Fruit fly (Drosophila melanogaster) whole organism, wandering third instar larva: Measurements from ENCODE around the gene Nepl17.

Experiments used
- Abd-B ChIP-seq: fragments of >200 bp; optimal IDR thresholded peaks from 2 replicates; lab custom pipeline; 2017; ENCODE audit warnings: missing biosample characterization, missing genetic modification characterization
- CG32264 ChIP-seq: fragments of 200-800 bp; sonication (Bioruptor generic); optimal IDR thresholded peaks from 2 replicates; lab custom pipeline; 2016; ENCODE audit warnings: missing biosample characterization, missing genetic modification characterization
- CG9705 ChIP-seq: fragments of 200-800 bp; sonication (Bioruptor generic); optimal IDR thresholded peaks from 2 replicates; lab custom pipeline; 2018; ENCODE audit warnings: missing biosample characterization, mild to moderate bottlenecking, missing genetic modification characterization
- CrebA ChIP-seq: fragments of 200-800 bp; sonication (Bioruptor generic); optimal IDR thresholded peaks from 2 replicates; lab custom pipeline; 2016; ENCODE audit warnings: missing biosample characterization, mild to moderate bottlenecking, missing genetic modification characterization, borderline replicate concordance
- Dif ChIP-seq: fragments of 200-275, 200-300 bp; sonication (Bioruptor generic); optimal IDR thresholded peaks from 2 replicates; lab custom pipeline; 2018; ENCODE audit warnings: missing biosample characterization, missing genetic modification characterization; ENCODE audit not compliant: partially characterized antibody
- GATAd ChIP-seq: sonication (Bioruptor generic); optimal IDR thresholded peaks from 2 replicates; lab custom pipeline; 2016; ENCODE audit warnings: missing biosample characterization, missing genetic modification characterization
- HLH106 ChIP-seq: fragments of 200-800 bp; optimal IDR thresholded peaks from 3 replicates; lab custom pipeline; 2019; ENCODE audit warnings: missing biosample characterization, mild to moderate bottlenecking, missing genetic modification characterization, moderate library complexity
- Hnf4 ChIP-seq: fragments of 200-800 bp; sonication (Bioruptor generic); optimal IDR thresholded peaks from 2 replicates; lab custom pipeline; 2016; ENCODE audit warnings: missing biosample characterization, mild to moderate bottlenecking, missing genetic modification characterization
- Hr78 ChIP-seq: fragments of >200 bp; optimal IDR thresholded peaks from 2 replicates; lab custom pipeline; 2017; ENCODE audit warnings: missing biosample characterization, missing genetic modification characterization
- Hr83 ChIP-seq: fragments of 200-300 bp; sonication (Bioruptor generic); optimal IDR thresholded peaks from 2 replicates; lab custom pipeline; 2016; ENCODE audit warnings: missing biosample characterization, mild to moderate bottlenecking, missing genetic modification characterization, moderate library complexity; ENCODE audit not compliant: poor library complexity, severe bottlenecking
- Jra ChIP-seq: sonication (Bioruptor generic); optimal IDR thresholded peaks from 2 replicates; lab custom pipeline; 2016; ENCODE audit warnings: missing biosample characterization, missing genetic modification characterization
- Mio ChIP-seq: sonication (Bioruptor generic); optimal IDR thresholded peaks from 2 replicates; lab custom pipeline; 2016; ENCODE audit warnings: missing biosample characterization, missing genetic modification characterization
- Myc ChIP-seq: fragments of >200 bp; optimal IDR thresholded peaks from 2 replicates; lab custom pipeline; 2017
- N ChIP-seq: fragments of >200 bp; optimal IDR thresholded peaks from 2 replicates; lab custom pipeline; 2018; ENCODE audit warnings: missing biosample characterization, missing external identifiers, missing genetic modification characterization
- OdsH ChIP-seq: fragments of 200-800 bp; sonication (Bioruptor generic); optimal IDR thresholded peaks from 2 replicates; lab custom pipeline; 2016; ENCODE audit warnings: missing biosample characterization, mild to moderate bottlenecking, missing genetic modification characterization
- Rel ChIP-seq, 2 experiments: fragments of 200-800 bp; sonication (Bioruptor generic) in 1 of 2; optimal IDR thresholded peaks; 2 replicates in 1 of 2; 3 replicates in 1 of 2; lab custom pipeline; 2016 to 2019; ENCODE audit warnings: mild to moderate bottlenecking in 2 of 2, missing biosample characterization in 2 of 2, missing genetic modification characterization in 2 of 2, moderate library complexity in 1 of 2
- Sp1 ChIP-seq: fragments of 200-800 bp; sonication (Bioruptor generic); optimal IDR thresholded peaks from 3 replicates; lab custom pipeline; 2019; ENCODE audit warnings: missing biosample characterization, mild to moderate bottlenecking, missing genetic modification characterization, moderate library complexity
- Vsx2 ChIP-seq: fragments of 200-300, 225-300 bp; sonication (Bioruptor generic); optimal IDR thresholded peaks from 2 replicates; lab custom pipeline; 2018; ENCODE audit warnings: missing biosample characterization, missing genetic modification characterization; ENCODE audit not compliant: partially characterized antibody
- br ChIP-seq: fragments of 200-800 bp; sonication (Bioruptor generic); optimal IDR thresholded peaks from 2 replicates; lab custom pipeline; 2016; ENCODE audit warnings: missing biosample characterization, missing genetic modification characterization
- brk ChIP-seq: fragments of 200-800 bp; sonication (Bioruptor generic); optimal IDR thresholded peaks from 2 replicates; lab custom pipeline; 2016; ENCODE audit warnings: missing biosample characterization, mild to moderate bottlenecking, missing genetic modification characterization
- dl ChIP-seq, 2 experiments: fragments of 175-275, 200-275 bp in 1 of 2; fragments of 200-275 bp in 1 of 2; sonication (Bioruptor generic); optimal IDR thresholded peaks; lab custom pipeline; 2018; ENCODE audit warnings: mild to moderate bottlenecking in 2 of 2, missing biosample characterization in 2 of 2, missing genetic modification characterization in 2 of 2, moderate library complexity in 2 of 2; ENCODE audit not compliant: partially characterized antibody in 2 of 2, insufficient read depth in 1 of 2
- dmrt93B ChIP-seq: fragments of 200-800 bp; sonication (Bioruptor generic); optimal IDR thresholded peaks from 2 replicates; lab custom pipeline; 2018; ENCODE audit warnings: missing biosample characterization, mild to moderate bottlenecking, missing genetic modification characterization
- dsf ChIP-seq: sonication (Bioruptor generic); optimal IDR thresholded peaks from 2 replicates; lab custom pipeline; 2016; ENCODE audit warnings: missing biosample characterization, missing genetic modification characterization, borderline replicate concordance
- ey ChIP-seq: fragments of 200-800 bp; sonication (Bioruptor generic); optimal IDR thresholded peaks from 2 replicates; lab custom pipeline; 2016; ENCODE audit warnings: missing biosample characterization, missing genetic modification characterization
- foxo ChIP-seq, 2 experiments: fragments of 200-800 bp; sonication (Bioruptor generic); optimal IDR thresholded peaks; 2 replicates in 1 of 2; 3 replicates in 1 of 2; lab custom pipeline; 2016 to 2017; ENCODE audit warnings: missing biosample characterization in 2 of 2, missing genetic modification characterization in 2 of 2
- fru ChIP-seq: fragments of 200-800 bp; sonication (Bioruptor generic); optimal IDR thresholded peaks from 3 replicates; lab custom pipeline; 2016; ENCODE audit warnings: missing biosample characterization, mild to moderate bottlenecking, missing genetic modification characterization
- h ChIP-seq: fragments of 200-800 bp; sonication (Bioruptor generic); optimal IDR thresholded peaks from 3 replicates; lab custom pipeline; 2016; ENCODE audit warnings: missing biosample characterization, mild to moderate bottlenecking, missing genetic modification characterization
- jim ChIP-seq: fragments of 175-275, 200-325 bp; sonication (Bioruptor generic); optimal IDR thresholded peaks from 2 replicates; lab custom pipeline; 2016; ENCODE audit warnings: missing biosample characterization, mild to moderate bottlenecking, missing genetic modification characterization
- lola ChIP-seq: fragments of >200 bp; optimal IDR thresholded peaks from 2 replicates; lab custom pipeline; 2017; ENCODE audit warnings: missing biosample characterization, missing genetic modification characterization
- pan ChIP-seq: fragments of >200 bp; optimal IDR thresholded peaks from 2 replicates; lab custom pipeline; 2017
- psq ChIP-seq: fragments of 200-800 bp; sonication (Bioruptor generic); optimal IDR thresholded peaks from 3 replicates; lab custom pipeline; 2017; ENCODE audit warnings: missing biosample characterization, mild to moderate bottlenecking, missing genetic modification characterization, moderate library complexity
- rgr ChIP-seq: fragments of 200-800 bp; sonication (Bioruptor generic); optimal IDR thresholded peaks from 3 replicates; lab custom pipeline; 2016; ENCODE audit warnings: missing biosample characterization, mild to moderate bottlenecking, missing genetic modification characterization
- sage ChIP-seq: fragments of 200-800 bp; sonication (Bioruptor generic); optimal IDR thresholded peaks from 2 replicates; lab custom pipeline; 2016; ENCODE audit warnings: missing biosample characterization, mild to moderate bottlenecking, missing genetic modification characterization
- sv ChIP-seq: fragments of 200-800 bp; sonication (Bioruptor generic); optimal IDR thresholded peaks from 3 replicates; lab custom pipeline; 2016; ENCODE audit warnings: missing biosample characterization, missing genetic modification characterization
- tai ChIP-seq: sonication (Bioruptor generic); optimal IDR thresholded peaks from 2 replicates; lab custom pipeline; 2016; ENCODE audit warnings: missing biosample characterization, missing genetic modification characterization
- usp ChIP-seq: fragments of >200 bp; optimal IDR thresholded peaks from 2 replicates; lab custom pipeline; 2017; ENCODE audit warnings: missing biosample characterization, missing genetic modification characterization
- woc ChIP-seq: sonication (Bioruptor generic); optimal IDR thresholded peaks from 2 replicates; lab custom pipeline; 2016; ENCODE audit warnings: missing biosample characterization, mild to moderate bottlenecking, missing genetic modification characterization

The Nepl17 gene

dm6 chr3R:28844611-28845376, 27.9 kb upstream of the Nepl17 start, which contains the start of the genes Apc and spg:
Gene Apc, minus strand, starts transcription at chr3R:28844748.
Gene spg, plus strand, starts transcription at chr3R:28845270.
- TF ChIP-seq Vsx2 (GFP tag; lab: Kevin White, UChicago) = no peak
- no peak for TF ChIP-seq Jra (GFP tag; lab: Kevin White, UChicago)
- no peak for TF ChIP-seq dsf (GFP tag; lab: Kevin White, UChicago)
- no peak for TF ChIP-seq usp (GFP tag; lab: Kevin White, UChicago)
- TF ChIP-seq CG32264 (GFP tag; lab: Kevin White, UChicago) = no peak
- peak in 1 of 2 experiments; percentile 4 for TF ChIP-seq foxo (GFP tag; optimal IDR thresholded peaks at IDR 0.05; lab: Kevin White, UChicago)
- no peak for TF ChIP-seq CG9705
- no peak for TF ChIP-seq dl (GFP tag; optimal IDR thresholded peaks at IDR 0.05; lab: Kevin White, UChicago; ENCODE audit: insufficient read depth in 1 of 2, partially characterized antibody in 2 of 2)
- no peak for TF ChIP-seq dmrt93B (GFP tag; lab: Kevin White, UChicago)
- no peak for TF ChIP-seq Hr78 (GFP tag; lab: Kevin White, UChicago)
- peak; percentile 39 for TF ChIP-seq HLH106 (tag; lab: Kevin White, UChicago)
- TF ChIP-seq Sp1 (GFP tag; lab: Kevin White, UChicago) = peak; percentile 41
- TF ChIP-seq Mio (GFP tag; lab: Kevin White, UChicago) = no peak
- TF ChIP-seq br (GFP tag; lab: Kevin White, UChicago) = peak; percentile 50
- peak; percentile 25 for TF ChIP-seq rgr (GFP tag; lab: Kevin White, UChicago)
- no peak for TF ChIP-seq sv (GFP tag; lab: Kevin White, UChicago)
- TF ChIP-seq Myc = peak; percentile 77
- no peak for TF ChIP-seq CrebA (GFP tag; lab: Kevin White, UChicago)
- TF ChIP-seq GATAd (GFP tag; lab: Kevin White, UChicago) = no peak
- no peak for TF ChIP-seq tai (GFP tag; lab: Kevin White, UChicago)
- TF ChIP-seq OdsH = peak; percentile 47
- TF ChIP-seq ey (GFP tag; lab: Kevin White, UChicago) = peak; percentile 14
- TF ChIP-seq fru (GFP tag; lab: Kevin White, UChicago) = peak; percentile 24
- no peak for TF ChIP-seq N (GFP tag; lab: Kevin White, UChicago)
- no peak for TF ChIP-seq Rel (GFP tag; optimal IDR thresholded peaks at IDR 0.05; lab: Kevin White, UChicago)
- TF ChIP-seq Rel (tag; optimal IDR thresholded peaks at IDR 0.05; lab: Kevin White, UChicago) = no peak
- TF ChIP-seq jim (GFP tag; lab: Kevin White, UChicago) = peak; percentile 9
- peak; percentile 48 for TF ChIP-seq h (GFP tag; lab: Kevin White, UChicago)
- no peak for TF ChIP-seq Hnf4 (GFP tag; lab: Kevin White, UChicago)
- peak; percentile 16 for TF ChIP-seq woc
- peak; percentile 18 for TF ChIP-seq Dif
- no peak for TF ChIP-seq pan (lab: Kevin White, UChicago)
- TF ChIP-seq psq (GFP tag; lab: Kevin White, UChicago) = peak; percentile 5
- TF ChIP-seq Abd-B (GFP tag; lab: Kevin White, UChicago) = no peak
- TF ChIP-seq sage (GFP tag; lab: Kevin White, UChicago) = peak; percentile 8
- no peak for TF ChIP-seq brk (GFP tag; lab: Kevin White, UChicago)
- peak; percentile 16 for TF ChIP-seq Hr83 (GFP tag; lab: Kevin White, UChicago)
- TF ChIP-seq lola (GFP tag; lab: Kevin White, UChicago) = no peak

- TF ChIP-seq Rel (GFP tag; optimal IDR thresholded peaks at IDR 0.05; lab: Kevin White, UChicago) (no peak), Rel (tag; optimal IDR thresholded peaks at IDR 0.05; lab: Kevin White, UChicago) (peak; percentile 98), rgr (GFP tag; lab: Kevin White, UChicago) (no peak)
Measured at dm6 chr3R:28845377-28845876, 27.3 kb upstream of the Nepl17 start.
